Worm (Caenorhabditis elegans) whole organism, late embryonic: ENCODE measurements around the gene srh-20.

ENCODE experiments used
- F13H6.1 ChIP-seq: sonication (generic microtip); optimal IDR thresholded peaks from 2 replicates; lab custom pipeline; 2016; ENCODE audit warnings: missing genetic modification characterization, missing compliant biosample characterization
- ceh-2 ChIP-seq: sonication (generic microtip); optimal IDR thresholded peaks from 2 replicates; lab custom pipeline; 2016; ENCODE audit warnings: missing genotype, missing genetic modification characterization, missing compliant biosample characterization
- elt-4 ChIP-seq: sonication (generic microtip); optimal IDR thresholded peaks from 2 replicates; lab custom pipeline; 2016; ENCODE audit warnings: missing genetic modification characterization, missing compliant biosample characterization
- lin-11 ChIP-seq: fragments of 200-800 bp; sonication (Bioruptor generic); optimal IDR thresholded peaks from 2 replicates; lab custom pipeline; 2018; ENCODE audit warnings: mild to moderate bottlenecking, missing genetic modification characterization, missing compliant biosample characterization

DNA sequence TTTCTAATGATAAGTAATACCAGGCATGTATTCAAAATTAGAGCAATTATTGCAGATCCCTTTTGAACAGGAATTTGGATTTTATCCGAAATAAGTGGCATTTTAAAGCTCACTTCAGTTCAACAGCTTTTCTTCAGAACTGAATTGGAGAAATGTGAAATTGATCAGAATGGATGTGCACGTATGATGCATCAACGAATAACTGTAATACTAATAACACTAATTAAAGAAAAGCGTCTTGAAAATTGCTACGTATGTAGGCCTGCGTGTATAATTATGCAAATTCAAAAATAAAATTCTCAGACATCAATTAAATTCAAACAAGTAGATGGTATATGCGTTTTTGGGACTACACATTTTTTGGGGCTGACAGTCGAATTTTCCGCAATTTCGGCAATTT lies 5.1 kb downstream of the srh-20 start, which contains the start of gene str-205:
- TF ChIP-seq lin-11 (no peak), elt-4 (tag; lab: Kevin White, UChicago) (no peak), F13H6.1 (tag; lab: Kevin White, UChicago) (no peak), ceh-2 (tag; lab: Kevin White, UChicago) (no peak)
